Worm (Caenorhabditis elegans) whole organism, L4 larva: ENCODE data around the gene srab-17.

Experiments
- D1046.2 ChIP-seq: fragments of 200-800 bp; sonication (Bioruptor generic); IDR thresholded peaks from 2 replicates; pipeline ENCODE4 v1.3.6; 2022; ENCODE audit warnings: missing genetic modification characterization, missing compliant biosample characterization
- F26F4.8 ChIP-seq: fragments of 200-800 bp; sonication (Bioruptor generic); conservative IDR thresholded peaks from 2 replicates; pipeline ENCODE4 v1.3.6; 2022; ENCODE audit warnings: missing genetic modification characterization, missing compliant biosample characterization
- T20F7.1 ChIP-seq: fragments of 200-800 bp; sonication (Bioruptor generic); optimal IDR thresholded peaks from 2 replicates; lab custom pipeline; 2018; ENCODE audit warnings: mild to moderate bottlenecking, missing genetic modification characterization, missing compliant biosample characterization
- ZK337.2 ChIP-seq: fragments of 200-800 bp; sonication (Bioruptor generic); IDR thresholded peaks from 2 replicates; pipeline ENCODE4 v1.3.6; 2022; ENCODE audit warnings: missing genetic modification reagents, missing genetic modification characterization, missing compliant biosample characterization
- aha-1 ChIP-seq: fragments of 150-350 bp; peaks from one replicate; lab custom pipeline; 2014; ENCODE audit warnings: missing biosample characterization, missing genetic modification characterization
- attf-4 ChIP-seq: sonication (generic microtip); optimal IDR thresholded peaks from 3 replicates; lab custom pipeline; 2017; ENCODE audit warnings: missing biosample characterization, missing genetic modification characterization
- ceh-32 ChIP-seq: sonication (generic microtip); optimal IDR thresholded peaks from 2 replicates; lab custom pipeline; 2016; ENCODE audit warnings: mild to moderate bottlenecking, missing genetic modification characterization, missing compliant biosample characterization; ENCODE audit not compliant: poor library complexity
- ceh-62 ChIP-seq: sonication (generic microtip); optimal IDR thresholded peaks from 2 replicates; lab custom pipeline; 2017; ENCODE audit warnings: missing biosample characterization, missing genetic modification characterization
- ces-1 ChIP-seq: fragments of 150-350 bp; sonication (generic microtip); optimal IDR thresholded peaks from 4 replicates; lab custom pipeline; 2014; ENCODE audit warnings: missing biosample characterization, missing genetic modification reagents, missing genetic modification characterization
- daf-16 ChIP-seq, 3 experiments: sonication (generic microtip); optimal IDR thresholded peaks; 2 replicates each; lab custom pipeline; 2016 to 2017; ENCODE audit warnings: missing genetic modification characterization in 3 of 3, missing genetic modification reagents in 3 of 3, mild to moderate bottlenecking in 2 of 3, missing compliant biosample characterization in 2 of 3, missing biosample characterization in 1 of 3, moderate library complexity in 1 of 3
- dmd-6 ChIP-seq: fragments of 200-800 bp; sonication (Bioruptor generic); IDR thresholded peaks from 2 replicates; pipeline ENCODE4 v1.3.6; 2022; ENCODE audit warnings: missing genetic modification reagents, missing genetic modification characterization, missing compliant biosample characterization
- dmd-8 ChIP-seq: fragments of 200-800 bp; sonication (Bioruptor generic); IDR thresholded peaks from 2 replicates; pipeline ENCODE4 v1.3.6; 2022; ENCODE audit warnings: missing genetic modification characterization, missing compliant biosample characterization
- dve-1 ChIP-seq: sonication (generic microtip); optimal IDR thresholded peaks from 2 replicates; lab custom pipeline; 2017; ENCODE audit warnings: antibody characterized with exemption, mild to moderate bottlenecking, missing genetic modification characterization, missing compliant biosample characterization; ENCODE audit not compliant: insufficient read depth
- egl-27 ChIP-seq: sonication (generic microtip); optimal IDR thresholded peaks from 3 replicates; lab custom pipeline; 2017; ENCODE audit warnings: missing biosample characterization, missing genetic modification reagents, missing genetic modification characterization
- fos-1 ChIP-seq: fragments of 150-350 bp; optimal IDR thresholded peaks from 2 replicates; lab custom pipeline; 2014; ENCODE audit warnings: missing biosample characterization, missing genetic modification characterization
- hif-1 ChIP-seq, 2 experiments: sonication (generic microtip); optimal IDR thresholded peaks; 2 replicates each; lab custom pipeline; 2016 to 2017; ENCODE audit warnings: missing compliant biosample characterization in 2 of 2, missing genetic modification characterization in 2 of 2, missing genetic modification reagents in 2 of 2, missing genotype in 2 of 2, mild to moderate bottlenecking in 1 of 2
- hlh-11 ChIP-seq: fragments of 200-800 bp; sonication (Bioruptor generic); optimal IDR thresholded peaks from 2 replicates; lab custom pipeline; 2018; ENCODE audit warnings: mild to moderate bottlenecking, missing genetic modification characterization, missing compliant biosample characterization
- hlh-30 ChIP-seq: sonication (generic microtip); optimal IDR thresholded peaks from 2 replicates; lab custom pipeline; 2017; ENCODE audit warnings: antibody characterized with exemption, mild to moderate bottlenecking, missing genetic modification characterization, missing compliant biosample characterization; ENCODE audit not compliant: insufficient read depth
- mdl-1 ChIP-seq, 2 experiments: fragments of 150-350 bp in 1 of 2; sonication (generic microtip) in 1 of 2; optimal IDR thresholded peaks; 2 replicates each; lab custom pipeline; 2014 to 2017; ENCODE audit warnings: missing biosample characterization in 2 of 2, missing genetic modification characterization in 2 of 2
- mep-1 ChIP-seq: fragments of 150-350 bp; sonication (generic microtip); optimal IDR thresholded peaks from 3 replicates; lab custom pipeline; 2014; ENCODE audit warnings: missing biosample characterization, missing genetic modification characterization
- mxl-2 ChIP-seq: fragments of 200-800 bp; sonication (Bioruptor generic); conservative IDR thresholded peaks from 2 replicates; pipeline ENCODE4 v1.3.6; 2022; ENCODE audit warnings: missing genetic modification reagents, missing genetic modification characterization, missing compliant biosample characterization
- nhr-102 ChIP-seq: sonication (generic microtip); optimal IDR thresholded peaks from 2 replicates; lab custom pipeline; 2016; ENCODE audit warnings: mild to moderate bottlenecking, missing genetic modification characterization, moderate library complexity, missing compliant biosample characterization
- nhr-28 ChIP-seq: fragments of 150-350 bp; optimal IDR thresholded peaks from 2 replicates; lab custom pipeline; 2014; ENCODE audit warnings: missing biosample characterization, missing genetic modification characterization
- nhr-48 ChIP-seq: sonication (generic microtip); optimal IDR thresholded peaks from 2 replicates; lab custom pipeline; 2016; ENCODE audit warnings: mild to moderate bottlenecking, missing genetic modification characterization, missing compliant biosample characterization
- nhr-77 ChIP-seq: fragments of 150-350 bp; optimal IDR thresholded peaks from 2 replicates; lab custom pipeline; 2014; ENCODE audit warnings: missing biosample characterization, missing genetic modification characterization
- pha-4 ChIP-seq, 2 experiments: fragments of 150-350 bp in 1 of 2; fragments of 200-800 bp in 1 of 2; sonication (Bioruptor generic) in 1 of 2; IDR thresholded peaks in 1 of 2; optimal IDR thresholded peaks in 1 of 2; 2 replicates each; pipeline versions ENCODE4 v1.3.6 to Lab custom; 2014 to 2022; ENCODE audit warnings: missing genetic modification characterization in 2 of 2, missing genetic modification reagents in 2 of 2, missing biosample characterization in 1 of 2, missing compliant biosample characterization in 1 of 2
- php-3 ChIP-seq: fragments of 200-800 bp; sonication (Bioruptor generic); IDR thresholded peaks from 2 replicates; pipeline ENCODE4 v1.3.6; 2022; ENCODE audit warnings: missing genetic modification reagents, missing genetic modification characterization, missing compliant biosample characterization
- pqm-1 ChIP-seq: sonication (generic microtip); optimal IDR thresholded peaks from 2 replicates; lab custom pipeline; 2017; ENCODE audit warnings: missing biosample characterization, missing genetic modification characterization
- saeg-2 ChIP-seq: fragments of 200-800 bp; sonication (Bioruptor generic); IDR thresholded peaks from 2 replicates; pipeline ENCODE4 v1.3.6; 2022; ENCODE audit warnings: missing genetic modification reagents, missing genetic modification characterization, missing compliant biosample characterization
- sdz-12 ChIP-seq: fragments of 200-800 bp; sonication (Bioruptor generic); optimal IDR thresholded peaks from 2 replicates; lab custom pipeline; 2018; ENCODE audit warnings: mild to moderate bottlenecking, missing genetic modification characterization, missing compliant biosample characterization
- snpc-1.2 ChIP-seq: fragments of 200-800 bp; sonication (Bioruptor generic); IDR thresholded peaks from 2 replicates; pipeline ENCODE4 v1.3.6; 2022; ENCODE audit warnings: missing genetic modification reagents, missing genetic modification characterization, missing compliant biosample characterization
- tag-97 ChIP-seq: fragments of 200-800 bp; sonication (Bioruptor generic); IDR thresholded peaks from 2 replicates; pipeline ENCODE4 v1.3.6; 2022; ENCODE audit warnings: missing genetic modification characterization, missing compliant biosample characterization
- unc-39 ChIP-seq: sonication (generic microtip); optimal IDR thresholded peaks from 2 replicates; lab custom pipeline; 2017; ENCODE audit warnings: missing biosample characterization, missing genetic modification characterization
- unc-62 ChIP-seq, 3 experiments: fragments of 150-350 bp in 1 of 3; sonication (generic microtip); optimal IDR thresholded peaks in 2 of 3; peaks in 1 of 3; 1 replicate in 1 of 3; 2 replicates in 2 of 3; lab custom pipeline; 2014 to 2017; ENCODE audit warnings: missing biosample characterization in 3 of 3, missing genetic modification characterization in 3 of 3, missing genetic modification reagents in 3 of 3, missing genotype in 1 of 3
- zag-1 ChIP-seq: fragments of 150-350 bp; optimal IDR thresholded peaks from 2 replicates; lab custom pipeline; 2014; ENCODE audit warnings: missing biosample characterization, missing genetic modification characterization
- zfp-3 ChIP-seq: fragments of 200-800 bp; sonication (Bioruptor generic); conservative IDR thresholded peaks from 2 replicates; pipeline ENCODE4 v1.3.6; 2022; ENCODE audit warnings: missing genetic modification reagents, missing genetic modification characterization, missing compliant biosample characterization
- zip-2 ChIP-seq: fragments of 150-350 bp; optimal IDR thresholded peaks from 2 replicates; lab custom pipeline; 2014; ENCODE audit warnings: missing biosample characterization, missing genetic modification characterization
- ztf-11 ChIP-seq: fragments of 150-350 bp; optimal IDR thresholded peaks from 2 replicates; lab custom pipeline; 2014; ENCODE audit warnings: missing biosample characterization, missing genetic modification characterization

Gene srab-17

DNA sequence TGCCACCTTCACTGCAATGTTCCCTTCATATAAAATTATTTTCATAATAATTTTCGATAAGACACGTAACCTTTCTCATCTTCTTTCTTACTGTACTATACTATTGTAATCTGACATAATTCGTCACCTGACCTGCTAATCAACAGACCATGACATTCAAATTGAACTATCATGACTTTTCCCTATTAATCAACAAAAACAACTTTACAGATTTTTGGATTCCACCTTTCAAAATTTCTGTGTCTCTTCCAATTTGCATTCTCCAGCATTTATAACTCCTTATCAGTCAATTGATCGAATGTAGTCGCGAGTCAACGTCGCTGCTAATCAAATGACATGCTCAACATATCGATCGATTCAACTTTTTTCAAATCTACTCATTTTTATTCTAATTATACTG is 21.4 kb upstream of the srab-17 start, which contains the start of gene fshr-1:
Gene fshr-1, plus strand, starts transcription at position 209 of the 400 bp plus-strand sequence.
- TF ChIP-seq dve-1 (peak; percentile 76), aha-1 (peak; percentile 27), pha-4 (GFP tag; IDR thresholded peaks at IDR 0.05; lab: Robert Waterston, UW) (no peak), pha-4 (tag; optimal IDR thresholded peaks at IDR 0.05; lab: Kevin White, UChicago) (no peak), sdz-12 (GFP tag; lab: Kevin White, UChicago) (no peak), ztf-11 (tag; lab: Kevin White, UChicago) (no peak), ceh-62 (tag; lab: Kevin White, UChicago) (no peak), snpc-1.2 (no peak), zag-1 (no peak), hlh-11 (tag; lab: Kevin White, UChicago) (peak; percentile 67), hlh-30 (tag; lab: Kevin White, UChicago) (peak; percentile 54), hif-1 (tag; optimal IDR thresholded peaks at IDR 0.05; lab: Kevin White, UChicago) (peak in 1 of 2 experiments; percentile 30), nhr-28 (tag; lab: Kevin White, UChicago) (peak; percentile 53), dmd-6 (GFP tag; lab: Robert Waterston, UW) (peak; percentile 27), daf-16 (GFP tag; optimal IDR thresholded peaks at IDR 0.05; lab: Kevin White, UChicago) (no peak), daf-16 (tag; optimal IDR thresholded peaks at IDR 0.05; lab: Kevin White, UChicago) (peak; percentile 98), php-3 (GFP tag; lab: Robert Waterston, UW) (0 out of 2 replicates have a peak, but pooled peaks have one; percentile 37), mep-1 (tag; lab: Kevin White, UChicago) (no peak), mxl-2 (GFP tag; lab: Robert Waterston, UW) (no peak), egl-27 (tag; lab: Kevin White, UChicago) (no peak), nhr-48 (tag; lab: Kevin White, UChicago) (no peak), pqm-1 (tag; lab: Kevin White, UChicago) (peak; percentile 35), D1046.2 (GFP tag; lab: Robert Waterston, UW) (no peak), mdl-1 (tag; optimal IDR thresholded peaks at IDR 0.05; lab: Kevin White, UChicago) (no peak), nhr-77 (tag; lab: Kevin White, UChicago) (peak; percentile 21), dmd-8 (GFP tag; lab: Robert Waterston, UW) (no peak)

DNA sequence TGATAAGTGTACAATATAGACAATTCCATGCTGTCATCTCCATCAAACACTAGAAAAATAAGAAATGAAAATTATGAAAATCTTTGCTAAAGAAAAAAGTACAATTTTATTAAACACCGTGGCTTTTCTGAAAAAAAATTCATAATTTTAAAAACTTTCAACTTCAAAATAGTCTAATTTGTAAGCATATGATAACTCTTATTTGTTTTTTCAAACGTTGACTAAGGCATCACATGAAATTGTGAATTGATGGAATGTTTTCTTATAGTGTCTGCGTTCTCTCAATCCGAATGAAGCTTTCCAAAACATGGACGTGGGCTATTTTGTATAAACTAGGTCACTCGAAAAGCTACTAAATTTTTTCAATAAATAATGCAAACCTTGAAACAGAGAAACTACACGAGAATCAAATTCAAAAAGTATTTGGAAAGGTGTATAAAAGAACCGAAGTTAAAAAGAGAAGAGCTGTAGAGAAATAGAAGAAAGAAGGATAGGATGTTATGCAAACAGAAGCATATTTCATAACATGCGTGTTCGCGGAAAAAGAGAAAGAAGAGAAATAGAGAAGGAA is 17.8 kb upstream of the srab-17 start, which contains the start of gene clp-9:
Gene clp-9, minus strand, starts transcription at position 51 of the 571 bp plus-strand sequence.
- TF ChIP-seq F26F4.8 (GFP tag; lab: Robert Waterston, UW) (no peak), zip-2 (no peak), ces-1 (GFP tag; lab: Kevin White, UChicago) (no peak), nhr-102 (tag; lab: Kevin White, UChicago) (no peak), dve-1 (no peak), unc-62 (GFP tag; optimal IDR thresholded peaks at IDR 0.05 in 1 of 2; lab: Kevin White, UChicago) (peak in 1 of 2 experiments; percentile 92), unc-62 (tag; optimal IDR thresholded peaks at IDR 0.05; lab: Kevin White, UChicago) (no peak)

DNA sequence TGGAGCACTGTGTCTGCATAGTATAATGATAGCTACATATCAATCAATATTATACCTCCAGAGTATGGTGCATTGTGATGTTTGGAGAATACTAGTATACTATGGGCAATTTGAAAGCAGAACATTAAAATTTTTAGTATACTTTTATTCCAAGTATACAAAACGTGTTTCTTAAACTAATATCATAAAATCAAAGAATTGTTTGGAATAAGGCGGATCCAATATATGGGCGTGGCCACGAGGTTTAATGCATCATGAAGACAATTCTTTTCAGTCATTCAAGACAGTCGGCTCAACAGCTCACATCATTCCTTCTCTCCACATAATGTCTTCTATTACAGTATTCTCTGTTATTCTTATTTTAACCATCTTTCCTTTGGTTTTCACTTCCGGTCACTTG is 11.7 kb upstream of the srab-17 start, which contains the start of gene sdz-31:
Gene sdz-31, plus strand, starts transcription at position 301 of the 400 bp plus-strand sequence.
- no peak for TF ChIP-seq dmd-6 (GFP tag; lab: Robert Waterston, UW)
- no peak for TF ChIP-seq tag-97
- TF ChIP-seq ceh-32 (tag; lab: Kevin White, UChicago) = no peak
- TF ChIP-seq saeg-2 = no peak
- no peak for TF ChIP-seq mep-1 (tag; lab: Kevin White, UChicago)

DNA sequence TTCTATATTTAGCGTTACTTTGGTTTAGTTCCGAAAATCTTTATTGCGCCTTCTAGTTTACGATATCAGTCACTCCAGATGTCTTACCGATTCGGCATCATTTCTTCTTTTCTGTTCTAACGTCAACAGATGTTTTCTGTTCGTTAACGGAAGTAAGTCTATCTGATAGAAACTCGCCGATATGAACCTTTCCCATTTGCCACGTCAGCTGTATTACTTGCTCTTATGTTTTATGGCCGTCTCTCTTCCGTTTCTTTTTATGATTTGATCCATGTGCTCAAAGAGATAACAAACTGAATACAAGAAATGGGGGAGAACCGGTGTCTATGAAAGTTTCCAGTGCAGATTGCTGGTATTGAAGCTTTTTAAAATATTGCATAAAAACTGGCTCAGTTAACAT is 11.2 kb upstream of the srab-17 start, which contains the start of gene srab-26:
Gene srab-26, minus strand, starts transcription at position 101 of the 400 bp plus-strand sequence.
- TF ChIP-seq ZK337.2 = no peak
- TF ChIP-seq tag-97 = no peak
- TF ChIP-seq T20F7.1 (GFP tag; lab: Kevin White, UChicago) = no peak
- TF ChIP-seq attf-4 = no peak
- no peak for TF ChIP-seq unc-39
- no peak for TF ChIP-seq ceh-62 (tag; lab: Kevin White, UChicago)
- no peak for TF ChIP-seq daf-16 (GFP tag; optimal IDR thresholded peaks at IDR 0.05; lab: Kevin White, UChicago)
- no peak for TF ChIP-seq daf-16 (tag; optimal IDR thresholded peaks at IDR 0.05; lab: Kevin White, UChicago)
- no peak for TF ChIP-seq fos-1
- no peak for TF ChIP-seq zfp-3 (GFP tag; lab: Robert Waterston, UW)
